Fruit fly (Drosophila melanogaster): ENCODE data around the gene mid.

mid gene

DNA sequence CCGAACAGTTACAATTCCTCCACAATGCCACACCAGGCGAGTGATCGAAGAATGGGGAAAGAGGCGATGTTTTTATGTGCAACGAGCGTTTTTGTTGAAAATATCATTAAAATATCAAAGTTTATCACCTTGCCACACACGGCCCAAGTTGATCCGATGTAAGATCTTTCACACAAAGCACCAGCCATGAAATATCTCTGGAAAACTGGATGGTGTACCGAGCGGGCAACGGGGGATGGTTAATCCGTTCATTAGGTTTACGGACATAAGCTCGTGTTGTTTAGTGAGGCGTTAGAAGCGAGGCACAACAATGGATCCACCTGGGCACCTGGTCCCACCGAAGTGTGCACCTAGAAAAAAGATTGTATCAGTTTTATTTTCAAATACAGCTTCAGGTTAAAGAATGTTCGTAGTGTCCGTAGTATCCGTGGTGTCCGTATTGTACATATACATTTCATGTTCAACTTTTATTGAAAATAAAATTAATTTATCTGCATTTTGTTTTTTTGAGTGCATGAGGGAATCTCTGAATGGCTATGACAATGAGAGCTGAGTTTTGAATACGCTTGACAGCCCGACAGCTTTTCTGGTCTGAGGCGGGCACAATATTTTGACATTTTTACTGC lies 35.1 kb downstream of the mid start (continued):
- TF ChIP-seq D19B (GFP tag; optimal IDR thresholded peaks at IDR 0.05) = no peak
- TF ChIP-seq phol (tag; optimal IDR thresholded peaks at IDR 0.05) = peak; percentile 67
- peak; percentile 49 for TF ChIP-seq bab2 (GFP tag; optimal IDR thresholded peaks at IDR 0.05)
- TF ChIP-seq Bteb2 (GFP tag; optimal IDR thresholded peaks at IDR 0.05) = no peak
- no peak for TF ChIP-seq Lim3 (GFP tag; IDR thresholded peaks at IDR 0.05)
- no peak for TF ChIP-seq eve (GFP tag; optimal IDR thresholded peaks at IDR 0.05)
- peak; percentile 46; the same call in 1 of the 2 replicates for TF ChIP-seq CG4730 (GFP tag; IDR thresholded peaks at IDR 0.05)
- peak; percentile 66 for TF ChIP-seq CG12769 (tag; optimal IDR thresholded peaks at IDR 0.05)
- peak; percentile 63 for TF ChIP-seq Hsf (GFP tag; optimal IDR thresholded peaks at IDR 0.05)
- peak; percentile 76 for TF ChIP-seq CG18262 (tag; optimal IDR thresholded peaks at IDR 0.05)
- no peak for TF ChIP-seq CG17186 (GFP tag; optimal IDR thresholded peaks at IDR 0.05)
- peak; percentile 57; the same call in 1 of the 2 replicates for TF ChIP-seq CG32772 (GFP tag; IDR thresholded peaks at IDR 0.05)
- no peak for TF ChIP-seq sna (GFP tag; IDR thresholded peaks at IDR 0.05; ENCODE audit: partially characterized antibody)
- TF ChIP-seq CG7839 (tag; optimal IDR thresholded peaks at IDR 0.05) = peak; percentile 73
- TF ChIP-seq Oaz (GFP tag; IDR thresholded peaks at IDR 0.05) = peak; percentile 34; the same call in 1 of the 2 replicates
- 0 out of 3 replicates have a peak, but pooled peaks have one; percentile 48 for TF ChIP-seq CG34422 (GFP tag; IDR thresholded peaks at IDR 0.05)
- TF ChIP-seq Lpt (GFP tag; optimal IDR thresholded peaks at IDR 0.05) = no peak
- TF ChIP-seq CG16779 (GFP tag; IDR thresholded peaks at IDR 0.05) = no peak
- TF ChIP-seq CG30431 (GFP tag; optimal IDR thresholded peaks at IDR 0.05) = peak; percentile 49
- TF ChIP-seq cas (GFP tag; IDR thresholded peaks at IDR 0.05) = 0 out of 2 replicates have a peak, but pooled peaks have one; percentile 21
- peak; percentile 61 for TF ChIP-seq CG3847 (GFP tag; IDR thresholded peaks at IDR 0.05)
- no peak for TF ChIP-seq lbe (GFP tag; optimal IDR thresholded peaks at IDR 0.05)
- TF ChIP-seq sens-2 (GFP tag; IDR thresholded peaks at IDR 0.05) = no peak
- TF ChIP-seq schlank (tag; optimal IDR thresholded peaks at IDR 0.05) = no peak
- no peak for TF ChIP-seq danr (GFP tag; IDR thresholded peaks at IDR 0.05)
- TF ChIP-seq CG10147 (GFP tag; optimal IDR thresholded peaks at IDR 0.05) = peak; percentile 32
- TF ChIP-seq CG17361 (GFP tag; IDR thresholded peaks at IDR 0.05) = peak; percentile 61
- TF ChIP-seq shn (GFP tag; optimal IDR thresholded peaks at IDR 0.05) = peak; percentile 31
- no peak for TF ChIP-seq her (GFP tag; optimal IDR thresholded peaks at IDR 0.05)
- TF ChIP-seq crc (GFP tag; optimal IDR thresholded peaks at IDR 0.05) = peak; percentile 17
- TF ChIP-seq CG17385 (GFP tag; optimal IDR thresholded peaks at IDR 0.05) = peak; percentile 50
- TF ChIP-seq GATAe (GFP tag; conservative IDR thresholded peaks at IDR 0.05) = no peak
- no peak for TF ChIP-seq kah (GFP tag; optimal IDR thresholded peaks at IDR 0.05)
- 0 out of 2 replicates have a peak, but pooled peaks have one; percentile 26 for TF ChIP-seq ro (GFP tag; IDR thresholded peaks at IDR 0.05)
- no peak for TF ChIP-seq Hr39 (optimal IDR thresholded peaks at IDR 0.05)
- no peak for TF ChIP-seq kay (GFP tag; optimal IDR thresholded peaks at IDR 0.05)
- no peak for TF ChIP-seq CG9876 (GFP tag; optimal IDR thresholded peaks at IDR 0.05)
- TF ChIP-seq unc-4 (GFP tag; IDR thresholded peaks at IDR 0.05; ENCODE audit: partially characterized antibody) = no peak
- TF ChIP-seq CG2202 (tag; optimal IDR thresholded peaks at IDR 0.05) = peak; percentile 40
- TF ChIP-seq Fer3 (tag; optimal IDR thresholded peaks at IDR 0.05) = peak; percentile 51
- peak; percentile 43 for TF ChIP-seq HHEX (GFP tag; optimal IDR thresholded peaks at IDR 0.05)
- TF ChIP-seq zen2 (GFP tag; IDR thresholded peaks at IDR 0.05; ENCODE audit: partially characterized antibody) = no peak
- TF ChIP-seq Nf-YA (GFP tag; IDR thresholded peaks at IDR 0.05) = no peak
- TF ChIP-seq Bgb (GFP tag; IDR thresholded peaks at IDR 0.05; ENCODE audit: partially characterized antibody) = no peak
- peak; percentile 5 for TF ChIP-seq CG12299 (tag; optimal IDR thresholded peaks at IDR 0.05)
- TF ChIP-seq Poxn (GFP tag; IDR thresholded peaks at IDR 0.05) = no peak
- no peak for TF ChIP-seq ham (GFP tag; IDR thresholded peaks at IDR 0.05)
- peak; percentile 66 for TF ChIP-seq Ada2b (GFP tag; IDR thresholded peaks at IDR 0.05)
- peak; percentile 1 for TF ChIP-seq CrebB (tag; optimal IDR thresholded peaks at IDR 0.05)
- TF ChIP-seq CoRest (tag; optimal IDR thresholded peaks at IDR 0.05) = peak; percentile 58
- peak; percentile 26 for TF ChIP-seq CG33213 (GFP tag; optimal IDR thresholded peaks at IDR 0.05)

Measured in whole organism, embryonic.